Worm (Caenorhabditis elegans) whole organism, L1 larva: ENCODE results near the gene T19D12.6.
A peak's percentile ranks its signal among the peaks of the same experiment; 100 is the strongest.

Source experiments
- C04F5.9 ChIP-seq: sonication (generic microtip); optimal IDR thresholded peaks from 2 replicates; lab custom pipeline; 2016; ENCODE audit warnings: missing genetic modification characterization, missing compliant biosample characterization
- F16B12.6 ChIP-seq: fragments of 150-350 bp; optimal IDR thresholded peaks from 2 replicates; lab custom pipeline; 2014; ENCODE audit warnings: missing biosample characterization, missing genetic modification characterization
- aha-1 ChIP-seq: fragments of 150-350 bp; optimal IDR thresholded peaks from 2 replicates; lab custom pipeline; 2014; ENCODE audit warnings: missing biosample characterization, missing genetic modification characterization
- alr-1 ChIP-seq: fragments of 200-800 bp; sonication (Bioruptor generic); optimal IDR thresholded peaks from 2 replicates; lab custom pipeline; 2018; ENCODE audit warnings: borderline replicate concordance, mild to moderate bottlenecking, missing genetic modification characterization, missing compliant biosample characterization
- aly-2 ChIP-seq: fragments of 150-350 bp; optimal IDR thresholded peaks from 2 replicates; lab custom pipeline; 2014; ENCODE audit warnings: missing biosample characterization, missing genetic modification characterization
- ama-1 ChIP-seq: fragments of 150-350 bp; optimal IDR thresholded peaks from 2 replicates; lab custom pipeline; 2014
- blmp-1 ChIP-seq: fragments of 150-350 bp; optimal IDR thresholded peaks from 2 replicates; lab custom pipeline; 2014; ENCODE audit warnings: missing biosample characterization, missing genetic modification characterization
- ceh-8 ChIP-seq: fragments of 200-800 bp; sonication (Bioruptor generic); optimal IDR thresholded peaks from 2 replicates; lab custom pipeline; 2018; ENCODE audit warnings: mild to moderate bottlenecking, missing genetic modification characterization, moderate library complexity, missing compliant biosample characterization
- ceh-82 ChIP-seq, 3 experiments: fragments of 150-350 bp in 1 of 3; sonication (generic microtip) in 2 of 3; optimal IDR thresholded peaks; 2 replicates each; lab custom pipeline; 2014 to 2017; ENCODE audit warnings: missing biosample characterization in 3 of 3, missing genetic modification characterization in 3 of 3
- ceh-88 ChIP-seq: fragments of 200-800 bp; sonication (Bioruptor generic); IDR thresholded peaks from 2 replicates; pipeline ENCODE4 v1.3.6; 2022; ENCODE audit warnings: missing genetic modification characterization, missing compliant biosample characterization
- dpl-1 ChIP-seq, 3 experiments: fragments of 150-350 bp in 2 of 3; sonication (generic microtip) in 1 of 3; optimal IDR thresholded peaks; 2 replicates each; lab custom pipeline; 2014 to 2017; ENCODE audit warnings: missing biosample characterization in 3 of 3, missing genetic modification characterization in 3 of 3, missing genetic modification reagents in 3 of 3
- efl-1 ChIP-seq, 4 experiments: fragments of 150-350 bp; optimal IDR thresholded peaks in 3 of 4; peaks in 1 of 4; 1 replicate in 1 of 4; 2 replicates in 3 of 4; lab custom pipeline; 2014; ENCODE audit warnings: missing biosample characterization in 2 of 4, missing genetic modification characterization in 2 of 4, missing genetic modification reagents in 2 of 4
- egl-13 ChIP-seq: sonication (generic microtip); optimal IDR thresholded peaks from 2 replicates; lab custom pipeline; 2016; ENCODE audit warnings: missing genotype, missing genetic modification reagents, missing genetic modification characterization, missing compliant biosample characterization
- ets-5 ChIP-seq: fragments of 200-800 bp; sonication (Bioruptor generic); IDR thresholded peaks from 2 replicates; pipeline ENCODE4 v1.3.6; 2022; ENCODE audit warnings: missing genetic modification characterization, missing compliant biosample characterization
- fkh-10 ChIP-seq: sonication (generic microtip); optimal IDR thresholded peaks from 2 replicates; lab custom pipeline; 2017; ENCODE audit warnings: missing biosample characterization, missing genetic modification reagents, missing genetic modification characterization
- fkh-4 ChIP-seq: sonication (generic microtip); optimal IDR thresholded peaks from 2 replicates; lab custom pipeline; 2016; ENCODE audit warnings: missing compliant biosample characterization, missing genetic modification characterization, borderline replicate concordance
- fos-1 ChIP-seq: fragments of 150-350 bp; optimal IDR thresholded peaks from 2 replicates; lab custom pipeline; 2014; ENCODE audit warnings: missing biosample characterization, missing genetic modification characterization
- grh-1 ChIP-seq: fragments of 200-800 bp; sonication (Bioruptor generic); IDR thresholded peaks from 2 replicates; pipeline ENCODE4 v1.3.6; 2022; ENCODE audit warnings: missing genetic modification reagents, missing genetic modification characterization, missing compliant biosample characterization
- hlh-4 ChIP-seq: sonication (generic microtip); optimal IDR thresholded peaks from 2 replicates; lab custom pipeline; 2016; ENCODE audit warnings: mild to moderate bottlenecking, missing genetic modification characterization, missing compliant biosample characterization
- hpl-2 ChIP-seq: fragments of 150-350 bp; optimal IDR thresholded peaks from 2 replicates; lab custom pipeline; 2014; ENCODE audit warnings: missing biosample characterization, missing genetic modification reagents, missing genetic modification characterization
- irx-1 ChIP-seq: sonication (generic microtip); optimal IDR thresholded peaks from 2 replicates; lab custom pipeline; 2016; ENCODE audit warnings: missing genetic modification characterization, missing compliant biosample characterization
- isw-1 ChIP-seq: fragments of 200-800 bp; sonication (Bioruptor generic); IDR thresholded peaks from 2 replicates; pipeline ENCODE4 v1.3.6; 2022; ENCODE audit warnings: missing genetic modification characterization, missing compliant biosample characterization
- jun-1 ChIP-seq: fragments of 150-350 bp; optimal IDR thresholded peaks from 2 replicates; lab custom pipeline; 2014; ENCODE audit warnings: missing biosample characterization, missing genetic modification reagents, missing genetic modification characterization
- lin-13 ChIP-seq: fragments of 150-350 bp; optimal IDR thresholded peaks from 2 replicates; lab custom pipeline; 2014; ENCODE audit warnings: missing biosample characterization, missing genetic modification reagents, missing genetic modification characterization
- lin-14 ChIP-seq: fragments of 200-800 bp; sonication (Bioruptor generic); optimal IDR thresholded peaks from 2 replicates; lab custom pipeline; 2018; ENCODE audit warnings: mild to moderate bottlenecking, missing genetic modification characterization, moderate library complexity, missing compliant biosample characterization
- lin-39 ChIP-seq: fragments of 150-350 bp; optimal IDR thresholded peaks from 2 replicates; lab custom pipeline; 2014; ENCODE audit warnings: missing biosample characterization, missing genetic modification reagents, missing genetic modification characterization
- mab-9 ChIP-seq: fragments of 200-800 bp; sonication (Bioruptor generic); IDR thresholded peaks from 2 replicates; pipeline ENCODE4 v1.3.6; 2022; ENCODE audit warnings: missing genetic modification reagents, missing genetic modification characterization, missing compliant biosample characterization
- mep-1 ChIP-seq: fragments of 150-350 bp; optimal IDR thresholded peaks from 2 replicates; lab custom pipeline; 2014; ENCODE audit warnings: missing biosample characterization, missing genetic modification characterization
- nhr-19 ChIP-seq: fragments of 200-800 bp; sonication (Bioruptor generic); conservative IDR thresholded peaks from 2 replicates; pipeline ENCODE4 v1.3.6; 2022; ENCODE audit warnings: missing genetic modification characterization, missing compliant biosample characterization
- nhr-20 ChIP-seq: sonication (generic microtip); optimal IDR thresholded peaks from 2 replicates; lab custom pipeline; 2016; ENCODE audit warnings: mild to moderate bottlenecking, missing genetic modification characterization, missing compliant biosample characterization
- nhr-28 ChIP-seq: fragments of 150-350 bp; optimal IDR thresholded peaks from 2 replicates; lab custom pipeline; 2014; ENCODE audit warnings: missing biosample characterization, missing genetic modification characterization
- nhr-47 ChIP-seq: sonication (generic microtip); optimal IDR thresholded peaks from 2 replicates; lab custom pipeline; 2016; ENCODE audit warnings: mild to moderate bottlenecking, missing genetic modification characterization, moderate library complexity, missing compliant biosample characterization
- nhr-71 ChIP-seq: sonication (generic microtip); optimal IDR thresholded peaks from 2 replicates; lab custom pipeline; 2016; ENCODE audit warnings: mild to moderate bottlenecking, missing genetic modification characterization, moderate library complexity, missing compliant biosample characterization
- nhr-76 ChIP-seq: sonication (generic microtip); optimal IDR thresholded peaks from 2 replicates; lab custom pipeline; 2017; ENCODE audit warnings: missing biosample characterization, missing genetic modification characterization
- nhr-77 ChIP-seq: fragments of 150-350 bp; optimal IDR thresholded peaks from 2 replicates; lab custom pipeline; 2014; ENCODE audit warnings: missing biosample characterization, missing genetic modification characterization
- nhr-90 ChIP-seq: sonication (generic microtip); optimal IDR thresholded peaks from 2 replicates; lab custom pipeline; 2016; ENCODE audit warnings: mild to moderate bottlenecking, missing genetic modification characterization, missing compliant biosample characterization; ENCODE audit not compliant: poor library complexity
- pax-3 ChIP-seq: fragments of 200-800 bp; sonication (Bioruptor generic); optimal IDR thresholded peaks from 2 replicates; lab custom pipeline; 2018; ENCODE audit warnings: mild to moderate bottlenecking, missing genetic modification characterization, moderate library complexity, missing compliant biosample characterization
- rnt-1 ChIP-seq: sonication (generic microtip); optimal IDR thresholded peaks from 2 replicates; lab custom pipeline; 2016; ENCODE audit warnings: mild to moderate bottlenecking, missing genetic modification characterization, moderate library complexity, missing compliant biosample characterization
- snpc-4 ChIP-seq: fragments of 150-350 bp; optimal IDR thresholded peaks from 2 replicates; lab custom pipeline; 2014; ENCODE audit warnings: missing biosample characterization, missing genetic modification characterization
- snu-23 ChIP-seq: sonication (generic microtip); optimal IDR thresholded peaks from 2 replicates; lab custom pipeline; 2016; ENCODE audit warnings: missing genetic modification characterization, missing compliant biosample characterization
- sox-4 ChIP-seq: sonication (generic microtip); optimal IDR thresholded peaks from 2 replicates; lab custom pipeline; 2016; ENCODE audit warnings: missing genetic modification characterization, missing compliant biosample characterization
- sptf-1 ChIP-seq: fragments of 150-350 bp; optimal IDR thresholded peaks from 2 replicates; lab custom pipeline; 2014; ENCODE audit warnings: missing biosample characterization, missing genetic modification characterization
- sup-37 ChIP-seq: fragments of 200-800 bp; sonication (Bioruptor generic); optimal IDR thresholded peaks from 2 replicates; lab custom pipeline; 2018; ENCODE audit warnings: mild to moderate bottlenecking, missing genetic modification characterization, missing compliant biosample characterization
- swsn-7 ChIP-seq: sonication (generic microtip); optimal IDR thresholded peaks from 2 replicates; lab custom pipeline; 2016; ENCODE audit warnings: missing genetic modification characterization, missing compliant biosample characterization
- unc-30 ChIP-seq: sonication (generic microtip); optimal IDR thresholded peaks from 2 replicates; lab custom pipeline; 2017; ENCODE audit warnings: missing biosample characterization, missing genetic modification characterization
- unc-86 ChIP-seq: sonication (generic microtip); optimal IDR thresholded peaks from 2 replicates; lab custom pipeline; 2016; ENCODE audit warnings: missing genetic modification characterization, missing compliant biosample characterization
- vab-15 ChIP-seq: sonication (generic microtip); optimal IDR thresholded peaks from 2 replicates; lab custom pipeline; 2017; ENCODE audit warnings: missing genotype, mild to moderate bottlenecking, missing genetic modification characterization, missing compliant biosample characterization
- xbp-1 ChIP-seq: sonication (generic microtip); optimal IDR thresholded peaks from 2 replicates; lab custom pipeline; 2016; ENCODE audit warnings: missing genetic modification characterization, missing compliant biosample characterization
- zag-1 ChIP-seq: fragments of 150-350 bp; optimal IDR thresholded peaks from 2 replicates; lab custom pipeline; 2014; ENCODE audit warnings: missing biosample characterization, missing genetic modification characterization
- zip-4 ChIP-seq: fragments of 200-800 bp; sonication (Bioruptor generic); optimal IDR thresholded peaks from 2 replicates; lab custom pipeline; 2018; ENCODE audit warnings: mild to moderate bottlenecking, missing genetic modification characterization, moderate library complexity, missing compliant biosample characterization
- ztf-11 ChIP-seq, 2 experiments: sonication (generic microtip); optimal IDR thresholded peaks; 2 replicates each; lab custom pipeline; 2016 to 2017; ENCODE audit warnings: missing genetic modification characterization in 2 of 2, missing biosample characterization in 1 of 2, missing compliant biosample characterization in 1 of 2

Gene T19D12.6

DNA sequence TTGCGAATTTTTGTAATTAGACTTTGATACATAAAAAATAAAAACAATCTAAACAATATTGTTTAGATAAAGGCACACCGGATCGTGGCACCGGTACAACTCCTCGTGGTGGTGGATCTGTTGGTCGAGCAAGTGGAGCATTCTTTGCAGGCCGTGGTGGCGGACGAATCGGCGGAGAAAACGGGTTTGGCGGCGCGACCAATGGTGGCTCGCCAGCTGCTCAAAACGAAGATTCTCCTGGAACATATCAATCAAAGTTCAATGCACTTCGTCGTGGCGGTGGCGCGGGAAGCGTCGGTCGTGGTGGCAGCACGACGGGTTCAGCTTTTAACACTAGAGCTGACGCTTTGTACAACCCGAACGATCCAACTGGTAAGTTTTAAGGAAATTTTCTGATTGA lies 43.0 kb upstream of the T19D12.6 start:
- TF ChIP-seq sptf-1 (tag; lab: Kevin White, UChicago) (no peak), lin-14 (GFP tag; lab: Kevin White, UChicago) (no peak), ama-1 (lab: Kevin White, UChicago) (no peak), nhr-71 (tag; lab: Kevin White, UChicago) (no peak), unc-86 (tag; lab: Kevin White, UChicago) (no peak), C04F5.9 (tag; lab: Kevin White, UChicago) (no peak), mep-1 (tag; lab: Kevin White, UChicago) (no peak), unc-30 (no peak), isw-1 (GFP tag; lab: Robert Waterston, UW) (no peak), nhr-19 (GFP tag; lab: Robert Waterston, UW) (no peak), nhr-90 (no peak), ets-5 (GFP tag; lab: Robert Waterston, UW) (no peak), lin-13 (GFP tag; lab: Kevin White, UChicago) (no peak), ceh-82 (tag; optimal IDR thresholded peaks at IDR 0.05; lab: Kevin White, UChicago) (no peak), sox-4 (no peak), fos-1 (tag; lab: Kevin White, UChicago) (no peak), vab-15 (no peak), hlh-4 (tag; lab: Kevin White, UChicago) (no peak), irx-1 (tag; lab: Kevin White, UChicago) (no peak), xbp-1 (no peak)

DNA sequence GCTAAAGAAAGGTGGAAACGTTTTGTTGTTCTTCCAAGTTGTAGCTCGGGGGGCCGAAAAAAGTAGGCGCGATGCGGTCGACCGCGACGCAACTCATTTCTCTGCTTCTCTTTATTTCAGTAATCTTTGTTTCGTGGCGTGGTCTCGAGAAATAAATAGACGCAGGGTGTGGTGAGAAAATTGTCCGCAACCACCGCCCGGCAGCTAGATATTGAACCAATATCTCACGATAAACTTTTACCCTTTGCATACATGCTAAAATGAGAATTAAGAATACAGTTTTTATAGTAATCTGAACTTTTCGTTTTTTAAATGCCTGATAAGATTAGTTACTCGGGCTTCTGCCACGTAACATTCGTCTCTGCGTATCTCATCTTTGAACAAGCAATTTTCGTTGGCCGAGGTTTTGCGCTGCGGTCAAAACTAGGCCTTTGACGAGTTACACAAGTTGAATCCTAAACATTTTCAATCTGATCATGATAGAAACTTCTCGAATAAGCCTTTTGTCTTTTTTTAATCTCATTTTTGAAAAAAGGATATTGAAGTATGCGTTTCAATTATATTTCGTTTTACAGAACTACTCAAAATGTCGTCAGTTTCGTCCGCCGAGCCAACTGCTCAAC lies 40.9 kb upstream of the T19D12.6 start, which contains the start of gene gyf-1:
TSS of gene gyf-1 (plus strand) at position 573 of the 623 bp plus-strand sequence.
- TF ChIP-seq irx-1 (tag; lab: Kevin White, UChicago) (no peak), pax-3 (no peak), nhr-76 (tag; lab: Kevin White, UChicago) (no peak), nhr-19 (GFP tag; lab: Robert Waterston, UW) (no peak), grh-1 (GFP tag; lab: Robert Waterston, UW) (no peak), nhr-47 (tag; lab: Kevin White, UChicago) (peak; percentile 37), nhr-28 (no peak), rnt-1 (tag; lab: Kevin White, UChicago) (peak; percentile 50), sptf-1 (tag; lab: Kevin White, UChicago) (no peak), lin-39 (no peak), aly-2 (peak; percentile 3), fkh-10 (GFP tag; lab: Kevin White, UChicago) (no peak), vab-15 (peak; percentile 10), egl-13 (tag; lab: Kevin White, UChicago) (no peak), isw-1 (GFP tag; lab: Robert Waterston, UW) (no peak), ztf-11 (tag; optimal IDR thresholded peaks at IDR 0.05; lab: Kevin White, UChicago) (no peak), hpl-2 (GFP tag; lab: Kevin White, UChicago) (no peak), C04F5.9 (tag; lab: Kevin White, UChicago) (no peak), jun-1 (no peak), fkh-4 (tag; lab: Kevin White, UChicago) (no peak), nhr-77 (tag; lab: Kevin White, UChicago) (peak; percentile 8), snpc-4 (tag; lab: Kevin White, UChicago) (no peak), dpl-1 (GFP tag; optimal IDR thresholded peaks at IDR 0.05; lab: Kevin White, UChicago) (peak in 2 of 3 experiments; percentile 5 to 14), blmp-1 (tag; lab: Kevin White, UChicago) (peak; percentile 10), nhr-20 (tag; lab: Kevin White, UChicago) (peak; percentile 46), sup-37 (GFP tag; lab: Kevin White, UChicago) (no peak), F16B12.6 (tag; lab: Kevin White, UChicago) (peak; percentile 23), snu-23 (GFP tag; lab: Kevin White, UChicago) (peak; percentile 39), zip-4 (no peak), zag-1 (tag; lab: Kevin White, UChicago) (no peak), ceh-88 (GFP tag; lab: Robert Waterston, UW) (no peak), aha-1 (tag; lab: Kevin White, UChicago) (no peak), ceh-8 (no peak), alr-1 (no peak), efl-1 (optimal IDR thresholded peaks at IDR 0.05; lab: Kevin White, UChicago) (peak; percentile 36 to 38), efl-1 (GFP tag; optimal IDR thresholded peaks at IDR 0.05 in 1 of 2; lab: Kevin White, UChicago) (peak; percentile 13 to 29), mab-9 (GFP tag; lab: Robert Waterston, UW) (no peak), swsn-7 (tag; lab: Kevin White, UChicago) (peak; percentile 30)
